Worm (Caenorhabditis elegans): ENCODE measurements around the gene F44E2.7.

The F44E2.7 gene

ce11 chrIII:8801864-8802818 is 46.1 kb downstream of the F44E2.7 start (continued):
- TF ChIP-seq nhr-111 (GFP tag; optimal IDR thresholded peaks at IDR 0.05) (no peak), daf-8 (GFP tag; IDR thresholded peaks at IDR 0.05) (no peak), F26F4.8 (GFP tag; conservative IDR thresholded peaks at IDR 0.05) (no peak), ZK546.5 (tag; optimal IDR thresholded peaks at IDR 0.05) (no peak), nhr-6 (tag; optimal IDR thresholded peaks at IDR 0.05) (peak; percentile 98), set-16 (GFP tag; IDR thresholded peaks at IDR 0.05) (peak; percentile 77; the same call in 1 of the 2 replicates), lim-7 (GFP tag; IDR thresholded peaks at IDR 0.05) (0 out of 2 replicates have a peak, but pooled peaks have one; percentile 3), mes-2 (tag; optimal IDR thresholded peaks at IDR 0.05; ENCODE audit: poor library complexity, severe bottlenecking) (peak; percentile 80), daf-12 (tag; optimal IDR thresholded peaks at IDR 0.05) (no peak), vab-7 (GFP tag; IDR thresholded peaks at IDR 0.05) (no peak), dve-1 (tag; optimal IDR thresholded peaks at IDR 0.05; ENCODE audit: insufficient read depth) (peak; percentile 98), duxl-1 (tag; optimal IDR thresholded peaks at IDR 0.05; ENCODE audit: poor library complexity) (peak; percentile 57), lin-1 (GFP tag; IDR thresholded peaks at IDR 0.05) (peak; percentile 75; the same call in 1 of the 2 replicates), ztf-7 (tag; optimal IDR thresholded peaks at IDR 0.05) (peak; percentile 59), unc-130 (GFP tag; optimal IDR thresholded peaks at IDR 0.05) (peak; percentile 27), nhr-41 (GFP tag; IDR thresholded peaks at IDR 0.05) (peak; percentile 47; the same call in 1 of the 2 replicates), nhr-28 (tag; optimal IDR thresholded peaks at IDR 0.05) (peak; percentile 96), ceh-32 (tag; optimal IDR thresholded peaks at IDR 0.05; ENCODE audit: poor library complexity) (peak; percentile 55), F37D6.2 (tag; optimal IDR thresholded peaks at IDR 0.05) (peak; percentile 82), madf-9 (GFP tag; conservative IDR thresholded peaks at IDR 0.05) (no peak; the same call in 1 of the 2 replicates), snpc-1.2 (GFP tag; IDR thresholded peaks at IDR 0.05) (peak; percentile 29; the same call in 1 of the 2 replicates), madf-5 (GFP tag; IDR thresholded peaks at IDR 0.05) (0 out of 4 replicates have a peak, but pooled peaks of 1 of the 2 experiments have one; percentile 5), hlh-11 (tag; optimal IDR thresholded peaks at IDR 0.05) (peak; percentile 100), lin-13 (GFP tag; optimal IDR thresholded peaks at IDR 0.05) (peak; percentile 93), ZK337.2 (GFP tag; IDR thresholded peaks at IDR 0.05) (peak; percentile 12; the same call in 1 of the 2 replicates), pha-4 (GFP tag; IDR thresholded peaks at IDR 0.05) (peak; percentile 81), pha-4 (tag; optimal IDR thresholded peaks at IDR 0.05) (peak; percentile 86), Y75B8A.6 (GFP tag; IDR thresholded peaks at IDR 0.05) (peak; percentile 17; the same call in 1 of the 2 replicates), zag-1 (tag; optimal IDR thresholded peaks at IDR 0.05) (peak; percentile 64), F44E2.7 (GFP tag; IDR thresholded peaks at IDR 0.05) (no peak), aha-1 (tag) (peak; percentile 100), aly-2 (tag; optimal IDR thresholded peaks at IDR 0.05) (no peak), zfp-3 (GFP tag; conservative IDR thresholded peaks at IDR 0.05) (peak; percentile 59; the same call in 1 of the 2 replicates), mxl-2 (GFP tag; conservative IDR thresholded peaks at IDR 0.05) (peak; percentile 82), lsy-2 (tag; optimal IDR thresholded peaks at IDR 0.05) (peak; percentile 92 to 94), D1046.2 (GFP tag; IDR thresholded peaks at IDR 0.05) (no peak), egl-43 (GFP tag; IDR thresholded peaks at IDR 0.05) (peak; percentile 81), lin-29 (GFP tag; IDR thresholded peaks at IDR 0.05) (peak; percentile 44; the same call in 1 of the 2 replicates), egl-27 (tag; optimal IDR thresholded peaks at IDR 0.05) (peak; percentile 92), sdz-12 (GFP tag; optimal IDR thresholded peaks at IDR 0.05) (no peak), lin-15B (tag; optimal IDR thresholded peaks at IDR 0.05) (no peak), hmg-1.1 (GFP tag; IDR thresholded peaks at IDR 0.05) (peak; percentile 92), ztf-11 (tag; optimal IDR thresholded peaks at IDR 0.05) (no peak), dmd-6 (GFP tag; IDR thresholded peaks at IDR 0.05) (peak; percentile 96), nhr-77 (tag; optimal IDR thresholded peaks at IDR 0.05) (peak; percentile 91), hif-1 (tag; optimal IDR thresholded peaks at IDR 0.05) (peak; percentile 87 to 98), nhr-11 (tag; optimal IDR thresholded peaks at IDR 0.05) (peak; percentile 96), daf-19 (GFP tag; conservative IDR thresholded peaks at IDR 0.05) (0 out of 2 replicates have a peak, but pooled peaks have one; percentile 58)

All from whole organism, L4 larva.